Fruit fly (Drosophila melanogaster): Measurements from ENCODE around the gene comt.

dm6 chrX:13209410-13209809, 49.4 kb upstream of the comt start:
- TF ChIP-seq Vsx1 (GFP tag; optimal IDR thresholded peaks at IDR 0.05) (no peak), CG2116 (GFP tag; optimal IDR thresholded peaks at IDR 0.05) (no peak), D (optimal IDR thresholded peaks at IDR 0.05) (no peak), D (GFP tag; optimal IDR thresholded peaks at IDR 0.05) (no peak), CG33557 (GFP tag; optimal IDR thresholded peaks at IDR 0.05) (no peak), Hr39 (optimal IDR thresholded peaks at IDR 0.05) (no peak), Med (GFP tag) (no peak), fu2 (GFP tag; optimal IDR thresholded peaks at IDR 0.05) (no peak), rib (GFP tag; IDR thresholded peaks at IDR 0.05) (no peak)
